Worm (Caenorhabditis elegans): ENCODE measurements around the gene E02C12.10.

The E02C12.10 gene

ce11 chrV:9342965-9343628, 35.1 kb downstream of the E02C12.10 start:
- TF ChIP-seq unc-62 (GFP tag; optimal IDR thresholded peaks at IDR 0.05): no peak

DNA sequence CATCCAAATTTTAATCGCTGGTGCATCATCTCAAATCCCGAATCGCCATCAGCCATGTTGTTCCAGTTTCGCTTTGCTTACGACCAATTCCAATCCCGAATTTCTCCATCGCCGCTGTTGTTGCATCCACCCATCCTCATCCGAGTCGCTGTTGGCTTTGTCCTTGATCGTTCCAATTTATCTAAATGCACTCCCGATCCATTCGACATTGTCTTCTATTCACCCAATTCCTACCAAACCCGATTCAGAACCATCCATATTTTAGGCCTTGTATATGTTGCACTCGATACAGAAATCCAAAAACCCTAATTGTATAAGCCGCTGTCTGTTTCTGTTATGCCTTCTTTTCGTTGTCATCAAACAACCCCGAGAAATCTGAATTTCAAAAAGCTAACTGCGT, 37.9 kb downstream of the E02C12.10 start:
- TF ChIP-seq unc-62 (GFP tag; optimal IDR thresholded peaks at IDR 0.05): no peak

DNA sequence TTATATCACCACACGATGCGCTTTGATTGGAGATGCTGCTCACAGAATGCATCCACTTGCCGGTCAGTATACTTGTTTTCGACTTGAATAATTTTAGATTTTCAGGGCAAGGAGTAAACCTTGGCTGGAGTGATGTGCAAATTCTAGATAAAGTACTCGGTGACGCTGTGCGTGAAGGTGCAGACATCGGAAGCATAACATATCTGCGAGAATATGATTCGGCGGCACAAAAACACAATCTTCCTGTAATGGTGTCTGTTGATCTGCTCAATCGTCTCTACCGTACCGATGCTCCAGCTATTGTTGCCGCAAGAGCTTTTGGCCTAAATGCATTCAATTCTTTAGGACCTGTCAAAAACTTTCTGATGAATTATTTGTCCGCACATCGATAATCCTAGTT, 39.8 kb downstream of the E02C12.10 start:
- TF ChIP-seq unc-62 (GFP tag; optimal IDR thresholded peaks at IDR 0.05): no peak

DNA sequence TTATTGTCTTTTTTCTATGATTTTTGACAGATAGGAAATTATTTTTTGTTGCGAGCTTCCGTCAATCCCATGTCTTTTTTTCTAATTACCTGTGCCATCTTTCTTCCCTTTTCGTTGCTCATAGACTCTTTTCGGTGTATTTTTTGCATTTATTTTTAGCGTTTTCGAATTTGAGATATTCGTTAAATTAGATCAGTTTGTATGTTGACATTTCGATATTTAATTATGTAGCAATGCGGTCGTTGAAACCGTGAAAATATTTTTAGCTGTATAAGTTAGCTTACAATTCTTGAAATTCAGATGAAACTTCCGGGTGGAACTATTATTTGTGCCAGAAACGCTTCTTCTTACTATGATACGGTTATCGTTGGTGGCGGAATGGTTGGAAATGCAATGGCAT, 41.7 kb downstream of the E02C12.10 start, which contains the start of gene coq-6:
TSS of gene coq-6 (plus strand) at position 301 of the 400 bp plus-strand sequence.
- TF ChIP-seq unc-62 (GFP tag; optimal IDR thresholded peaks at IDR 0.05): no peak

DNA sequence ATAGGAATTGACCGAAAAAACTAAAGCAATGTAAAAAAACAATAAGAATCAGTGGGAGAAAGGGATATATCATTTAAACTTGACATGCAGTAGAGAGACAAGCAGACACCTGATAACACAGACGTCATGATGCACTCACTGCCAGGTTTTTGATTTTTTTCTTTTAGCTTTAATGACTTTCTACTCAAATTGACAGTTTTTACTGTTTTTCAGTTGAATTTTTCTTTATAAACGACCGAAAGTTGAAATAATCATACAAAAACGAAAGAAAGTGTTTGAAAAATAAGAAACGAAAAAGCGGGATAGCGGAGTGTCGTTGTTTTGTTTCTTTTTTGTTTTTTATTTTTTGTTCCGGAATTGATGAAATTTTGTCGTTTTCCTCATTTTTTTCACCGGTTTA, 44.0 kb downstream of the E02C12.10 start, which contains the start of gene ucp-4:
TSS of gene ucp-4 (plus strand) at position 83 of the 400 bp plus-strand sequence.
- no peak for TF ChIP-seq unc-62 (GFP tag; optimal IDR thresholded peaks at IDR 0.05)

DNA sequence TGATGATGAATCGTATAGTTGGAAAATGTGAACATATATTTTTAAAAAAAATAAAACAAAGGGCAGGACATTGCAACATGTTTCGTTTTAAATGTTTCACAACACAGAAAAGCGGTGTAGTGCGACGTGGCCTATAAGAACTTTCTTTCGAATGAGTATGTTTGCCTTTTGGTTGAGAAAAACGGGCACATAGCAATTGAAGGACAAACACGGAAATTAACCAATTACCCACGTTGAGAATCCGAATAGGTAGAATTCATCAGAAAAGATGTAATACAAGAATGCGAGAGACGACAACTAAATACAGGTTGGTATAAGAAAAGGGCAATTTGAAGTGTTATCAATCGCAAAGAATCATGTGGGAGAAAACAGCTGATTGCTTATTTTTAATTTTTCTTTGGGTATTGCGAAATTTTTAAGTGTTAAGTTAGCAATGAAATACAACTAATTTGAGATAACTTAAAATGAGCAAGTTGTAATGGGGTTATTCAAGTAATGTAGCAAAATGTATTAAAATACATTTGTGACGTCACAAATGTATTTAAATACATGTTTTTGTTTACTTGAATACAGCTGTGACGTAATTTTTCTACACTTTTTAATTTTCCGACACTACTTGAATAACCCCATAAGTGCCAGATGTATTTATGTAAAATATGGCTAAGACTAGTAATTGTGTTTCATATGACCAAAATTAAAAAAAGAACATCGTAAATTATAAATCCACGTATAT, 44.7 kb downstream of the E02C12.10 start, which contains the start of gene acl-14:
TSS of gene acl-14 (minus strand) at position 316 of the 733 bp plus-strand sequence.
- no peak for TF ChIP-seq unc-62 (GFP tag; optimal IDR thresholded peaks at IDR 0.05)

DNA sequence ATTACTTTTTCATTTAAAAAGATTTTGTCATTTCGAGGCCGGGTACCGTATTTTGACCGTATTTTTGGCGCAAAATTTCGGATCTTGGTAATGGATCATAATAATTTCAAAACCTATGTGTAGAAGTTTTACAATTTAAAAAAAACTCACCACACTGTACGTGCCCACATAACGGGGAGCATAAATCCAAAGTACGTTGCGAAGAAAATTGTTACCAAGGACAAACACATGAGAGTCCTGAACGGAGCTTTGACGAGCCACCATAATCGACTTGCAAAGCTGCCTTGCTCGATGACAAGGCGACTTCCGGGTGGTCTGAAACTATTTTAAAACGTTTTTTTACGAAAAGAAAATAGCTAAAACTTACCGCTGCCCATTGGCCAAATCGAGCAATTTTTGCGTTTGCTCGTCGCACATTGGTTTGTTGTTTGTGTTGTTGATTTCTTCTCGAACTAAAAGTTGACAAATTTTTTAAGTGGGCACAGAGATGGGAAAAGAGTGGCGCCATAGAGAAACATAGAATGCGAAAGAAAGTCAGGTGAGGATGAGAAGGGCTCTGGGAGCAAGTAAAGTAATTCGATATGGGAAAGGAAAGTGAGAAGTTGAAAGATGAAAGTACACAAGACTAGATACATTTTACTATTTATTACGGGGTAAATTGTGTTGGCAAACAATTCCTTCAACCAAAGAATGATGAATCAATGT, 45.4 kb downstream of the E02C12.10 start:
- TF ChIP-seq unc-62 (GFP tag; optimal IDR thresholded peaks at IDR 0.05): no peak

- TF ChIP-seq unc-62 (GFP tag; optimal IDR thresholded peaks at IDR 0.05): no peak
These were observed 48.8 kb downstream of the E02C12.10 start for ce11 chrV:9329245-9329979.

- no peak for TF ChIP-seq unc-62 (GFP tag; optimal IDR thresholded peaks at IDR 0.05)
These were observed 49.5 kb downstream of the E02C12.10 start, which contains the start of gene K07B1.4 for ce11 chrV:9328670-9329069. Gene K07B1.4, plus strand, starts transcription at chrV:9328970.

DNA sequence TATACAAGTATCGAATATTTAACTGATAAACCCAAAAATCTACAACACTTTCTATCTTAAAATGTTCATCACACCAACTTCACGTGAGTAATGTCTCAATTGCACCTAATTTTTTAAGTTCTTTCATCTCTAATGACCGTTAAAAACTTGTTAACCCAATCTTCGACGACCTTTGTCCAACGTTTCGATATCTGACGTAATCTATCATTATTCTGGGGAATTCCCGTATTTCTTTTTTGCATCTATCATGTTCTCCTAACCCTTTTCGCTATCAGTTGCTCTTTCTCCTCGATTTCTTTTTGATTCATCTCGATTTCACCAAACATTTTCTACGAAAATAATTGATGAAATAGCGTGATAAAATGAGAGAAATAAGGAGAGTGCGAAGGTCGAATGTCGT, 50.5 kb downstream of the E02C12.10 start:
- no peak for TF ChIP-seq unc-62 (GFP tag; optimal IDR thresholded peaks at IDR 0.05)

- TF ChIP-seq unc-62 (GFP tag; optimal IDR thresholded peaks at IDR 0.05): no peak
These were observed 51.3 kb downstream of the E02C12.10 start for ce11 chrV:9326903-9327302.
